Worm (Caenorhabditis elegans) whole organism, young adult: ENCODE results near the gene pdzd-8.

Source experiments
- B0019.2 ChIP-seq: fragments of 200-800 bp; sonication (Bioruptor generic); conservative IDR thresholded peaks from 2 replicates; pipeline ENCODE4 v1.3.6; 2022; ENCODE audit warnings: missing genetic modification reagents, missing genetic modification characterization, missing compliant biosample characterization
- B0035.1 ChIP-seq: sonication (generic microtip); optimal IDR thresholded peaks from 2 replicates; lab custom pipeline; 2016; ENCODE audit warnings: missing genetic modification characterization, mild to moderate bottlenecking, missing compliant biosample characterization, missing genotype, missing genetic modification reagents
- F23B12.7 ChIP-seq: sonication (generic microtip); optimal IDR thresholded peaks from 2 replicates; lab custom pipeline; 2017; ENCODE audit warnings: missing genetic modification characterization, mild to moderate bottlenecking, missing compliant biosample characterization, antibody characterized with exemption, moderate library complexity; ENCODE audit not compliant: insufficient read depth
- K12H6.12 ChIP-seq: fragments of 200-800 bp; sonication (Bioruptor generic); optimal IDR thresholded peaks from 2 replicates; lab custom pipeline; 2018; ENCODE audit warnings: mild to moderate bottlenecking, missing genetic modification characterization, missing compliant biosample characterization
- T26A5.8 ChIP-seq: sonication (generic microtip); optimal IDR thresholded peaks from 2 replicates; lab custom pipeline; 2016; ENCODE audit warnings: missing genetic modification characterization, missing compliant biosample characterization
- Y53G8AR.9 ChIP-seq: fragments of 200-800 bp; sonication (Bioruptor generic); conservative IDR thresholded peaks from 2 replicates; pipeline ENCODE4 v1.3.6; 2022; ENCODE audit warnings: missing genetic modification reagents, missing genetic modification characterization, missing compliant biosample characterization
- ama-1 ChIP-seq, 3 experiments: fragments of 150-350 bp in 1 of 3; sonication (generic microtip) in 2 of 3; optimal IDR thresholded peaks; 2 replicates each; lab custom pipeline; 2014 to 2018; ENCODE audit warnings: missing biosample characterization in 2 of 3, missing genetic modification characterization in 2 of 3, missing genetic modification reagents in 2 of 3
- atf-7 ChIP-seq: sonication (generic microtip); optimal IDR thresholded peaks from 2 replicates; lab custom pipeline; 2017; ENCODE audit warnings: mild to moderate bottlenecking, missing genetic modification characterization, missing compliant biosample characterization
- ccch-3 ChIP-seq: fragments of 200-800 bp; sonication (Bioruptor generic); optimal IDR thresholded peaks from 2 replicates; lab custom pipeline; 2018; ENCODE audit warnings: mild to moderate bottlenecking, missing genetic modification characterization, missing compliant biosample characterization
- cebp-2 ChIP-seq: fragments of 200-800 bp; sonication (Bioruptor generic); IDR thresholded peaks from 2 replicates; pipeline ENCODE4 v1.3.6; 2022; ENCODE audit warnings: missing genetic modification characterization, missing compliant biosample characterization
- egrh-3 ChIP-seq: fragments of 200-800 bp; sonication (Bioruptor generic); IDR thresholded peaks from 2 replicates; pipeline ENCODE4 v1.3.6; 2022; ENCODE audit warnings: missing genetic modification reagents, missing genetic modification characterization, missing compliant biosample characterization
- hlh-12 ChIP-seq: sonication (generic microtip); optimal IDR thresholded peaks from 2 replicates; lab custom pipeline; 2016; ENCODE audit warnings: missing genetic modification characterization, missing compliant biosample characterization
- hmg-1.2 ChIP-seq: fragments of 200-800 bp; sonication (Bioruptor generic); IDR thresholded peaks from 2 replicates; pipeline ENCODE4 v1.3.6; 2022; ENCODE audit warnings: missing genetic modification reagents, missing genetic modification characterization, missing compliant biosample characterization
- hmg-20 ChIP-seq: fragments of 200-800 bp; sonication (Bioruptor generic); IDR thresholded peaks from 2 replicates; pipeline ENCODE4 v1.3.6; 2022; ENCODE audit warnings: missing genetic modification reagents, missing genetic modification characterization, missing compliant biosample characterization
- hsf-1 ChIP-seq: fragments of 200-800 bp; sonication (Bioruptor generic); IDR thresholded peaks from 2 replicates; pipeline ENCODE4 v1.3.6; 2022; ENCODE audit warnings: missing genetic modification reagents, missing genetic modification characterization, missing compliant biosample characterization
- lag-1 ChIP-seq: fragments of 200-800 bp; sonication (Bioruptor generic); IDR thresholded peaks from 2 replicates; pipeline ENCODE4 v1.3.6; 2022; ENCODE audit warnings: missing genetic modification reagents, missing genetic modification characterization, missing compliant biosample characterization
- let-526 ChIP-seq: fragments of 200-800 bp; sonication (Bioruptor generic); IDR thresholded peaks from 2 replicates; pipeline ENCODE4 v1.3.6; 2022; ENCODE audit warnings: missing genetic modification reagents, missing genetic modification characterization, missing compliant biosample characterization
- let-607 ChIP-seq, 2 experiments: fragments of 200-800 bp in 1 of 2; sonication (Bioruptor generic) in 1 of 2; sonication (generic microtip) in 1 of 2; optimal IDR thresholded peaks; 2 replicates each; lab custom pipeline; 2016 to 2018; ENCODE audit warnings: mild to moderate bottlenecking in 2 of 2, missing compliant biosample characterization in 2 of 2, missing genetic modification characterization in 2 of 2, moderate library complexity in 2 of 2, missing genotype in 1 of 2
- lin-35 ChIP-seq, 3 experiments: fragments of 150-350 bp in 2 of 3; sonication (generic microtip) in 1 of 3; optimal IDR thresholded peaks; 2 replicates each; lab custom pipeline; 2014 to 2018; ENCODE audit warnings: missing biosample characterization in 3 of 3, missing genetic modification characterization in 3 of 3, missing genetic modification reagents in 3 of 3
- lin-40 ChIP-seq: sonication (generic microtip); optimal IDR thresholded peaks from 2 replicates; lab custom pipeline; 2016; ENCODE audit warnings: missing genetic modification characterization, mild to moderate bottlenecking, missing compliant biosample characterization, missing genotype, missing genetic modification reagents
- lir-1 ChIP-seq: fragments of 200-800 bp; sonication (Bioruptor generic); conservative IDR thresholded peaks from 2 replicates; pipeline ENCODE4 v1.3.6; 2022; ENCODE audit warnings: missing genetic modification reagents, missing genetic modification characterization, missing compliant biosample characterization
- lsl-1 ChIP-seq: fragments of 200-800 bp; sonication (Bioruptor generic); optimal IDR thresholded peaks from 2 replicates; lab custom pipeline; 2018; ENCODE audit warnings: mild to moderate bottlenecking, missing genetic modification characterization, moderate library complexity, missing compliant biosample characterization
- madf-3 ChIP-seq: fragments of 200-800 bp; sonication (Bioruptor generic); IDR thresholded peaks from 2 replicates; pipeline ENCODE4 v1.3.6; 2022; ENCODE audit warnings: missing genetic modification reagents, missing genetic modification characterization, missing compliant biosample characterization
- nfya-2 ChIP-seq: fragments of 200-800 bp; sonication (Bioruptor generic); IDR thresholded peaks from 2 replicates; pipeline ENCODE4 v1.3.6; 2022; ENCODE audit warnings: missing genetic modification reagents, missing genetic modification characterization, missing compliant biosample characterization
- nhr-179 ChIP-seq: sonication (generic microtip); optimal IDR thresholded peaks from 2 replicates; lab custom pipeline; 2016; ENCODE audit warnings: mild to moderate bottlenecking, missing genetic modification characterization, missing compliant biosample characterization
- nhr-80 ChIP-seq: sonication (generic microtip); optimal IDR thresholded peaks from 2 replicates; lab custom pipeline; 2016; ENCODE audit warnings: missing genetic modification characterization, missing compliant biosample characterization
- nhr-90 ChIP-seq: sonication (generic microtip); optimal IDR thresholded peaks from 2 replicates; lab custom pipeline; 2016; ENCODE audit warnings: missing genotype, mild to moderate bottlenecking, missing genetic modification characterization, missing compliant biosample characterization
- rec-8 ChIP-seq, 2 experiments: sonication (generic microtip); optimal IDR thresholded peaks; 2 replicates each; lab custom pipeline; 2016; ENCODE audit warnings: mild to moderate bottlenecking in 2 of 2, missing genetic modification characterization in 2 of 2, missing genetic modification reagents in 2 of 2, missing genotype in 2 of 2, missing biosample characterization in 1 of 2, missing compliant biosample characterization in 1 of 2, moderate library complexity in 1 of 2
- sea-2 ChIP-seq: fragments of 200-800 bp; sonication (Bioruptor generic); IDR thresholded peaks from 2 replicates; pipeline ENCODE4 v1.3.6; 2022; ENCODE audit warnings: missing genetic modification characterization, missing compliant biosample characterization
- snpc-3.4 ChIP-seq: sonication (generic microtip); optimal IDR thresholded peaks from 2 replicates; lab custom pipeline; 2017; ENCODE audit warnings: missing genetic modification characterization, mild to moderate bottlenecking, missing compliant biosample characterization, antibody characterized with exemption, moderate library complexity, missing genotype, missing genetic modification reagents
- somi-1 ChIP-seq: fragments of 200-800 bp; sonication (Bioruptor generic); optimal IDR thresholded peaks from 2 replicates; lab custom pipeline; 2018; ENCODE audit warnings: mild to moderate bottlenecking, missing genetic modification characterization, missing compliant biosample characterization
- tlf-1 ChIP-seq: fragments of 200-800 bp; sonication (Bioruptor generic); optimal IDR thresholded peaks from 2 replicates; lab custom pipeline; 2018; ENCODE audit warnings: mild to moderate bottlenecking, missing genetic modification characterization, missing compliant biosample characterization
- zim-3 ChIP-seq: sonication (generic microtip); optimal IDR thresholded peaks from 2 replicates; lab custom pipeline; 2017; ENCODE audit warnings: mild to moderate bottlenecking, missing genetic modification characterization, moderate library complexity, missing compliant biosample characterization
- ztf-22 ChIP-seq: fragments of 200-800 bp; sonication (Bioruptor generic); optimal IDR thresholded peaks from 2 replicates; lab custom pipeline; 2018; ENCODE audit warnings: mild to moderate bottlenecking, missing genetic modification characterization, moderate library complexity, missing compliant biosample characterization
- ztf-28 ChIP-seq: fragments of 200-800 bp; sonication (Bioruptor generic); IDR thresholded peaks from 2 replicates; pipeline ENCODE4 v1.3.6; 2022; ENCODE audit warnings: missing genetic modification reagents, missing genetic modification characterization, missing compliant biosample characterization

pdzd-8 gene

DNA sequence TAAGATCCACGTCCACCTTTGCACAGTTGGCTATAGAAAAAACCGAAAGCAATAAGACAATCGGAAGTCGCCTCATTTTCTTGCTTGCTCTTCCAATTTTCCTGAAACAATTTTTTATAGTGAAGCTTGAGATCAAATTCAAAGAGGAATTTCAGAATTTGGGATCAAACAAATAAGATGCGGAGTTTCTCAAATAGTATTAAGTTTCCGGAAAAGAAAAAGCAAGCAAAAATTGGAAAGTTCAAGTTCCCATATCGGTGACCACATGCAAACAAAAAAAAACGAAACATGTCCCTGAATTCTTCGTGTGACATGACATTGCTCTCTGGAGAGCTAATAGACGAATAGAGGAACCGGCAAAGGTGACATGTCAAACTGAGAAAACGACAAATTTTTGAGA is 30.0 kb downstream of the pdzd-8 start, which contains the start of gene unc-129:
unc-129 (minus strand) TSS at position 101 of the 400 bp plus-strand sequence.
- TF ChIP-seq nhr-179 (tag; lab: Kevin White, UChicago) (no peak), let-526 (GFP tag; lab: Robert Waterston, UW) (no peak), tlf-1 (GFP tag; lab: Kevin White, UChicago) (no peak), B0019.2 (GFP tag; lab: Robert Waterston, UW) (no peak), ztf-22 (GFP tag; lab: Kevin White, UChicago) (no peak), B0035.1 (tag; lab: Kevin White, UChicago) (no peak), Y53G8AR.9 (GFP tag; lab: Robert Waterston, UW) (no peak), hmg-1.2 (no peak), nhr-80 (tag; lab: Kevin White, UChicago) (no peak), sea-2 (GFP tag; lab: Robert Waterston, UW) (no peak), zim-3 (tag; lab: Kevin White, UChicago) (no peak), somi-1 (no peak), T26A5.8 (tag; lab: Kevin White, UChicago) (no peak), lin-40 (tag; lab: Kevin White, UChicago) (no peak), lir-1 (GFP tag; lab: Robert Waterston, UW) (no peak), lsl-1 (no peak), let-607 (tag; optimal IDR thresholded peaks at IDR 0.05; lab: Kevin White, UChicago) (no peak), nhr-90 (tag; lab: Kevin White, UChicago) (no peak), rec-8 (tag; optimal IDR thresholded peaks at IDR 0.05; lab: Kevin White, UChicago) (no peak), hmg-20 (GFP tag; lab: Robert Waterston, UW) (no peak)

DNA sequence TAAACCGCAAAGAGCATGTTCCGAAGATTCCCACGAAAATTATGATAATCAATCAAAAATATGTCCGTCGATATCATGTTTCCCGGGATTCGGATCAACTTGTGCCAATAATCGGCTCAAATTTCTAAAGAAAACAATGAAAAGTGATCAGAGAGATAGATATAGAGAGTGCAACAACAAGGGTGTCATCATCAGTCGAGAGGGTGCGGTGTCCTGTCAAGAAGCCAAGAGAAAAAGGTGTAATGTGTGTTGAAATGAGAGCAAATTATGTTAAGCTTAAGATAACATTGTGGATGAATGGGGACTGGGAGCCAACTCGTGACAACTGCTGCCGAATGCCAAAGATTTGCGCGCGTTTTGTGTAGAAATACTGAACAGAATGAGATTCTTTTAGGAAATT is 32.6 kb downstream of the pdzd-8 start:
- TF ChIP-seq madf-3 (GFP tag; lab: Robert Waterston, UW) (no peak), lag-1 (no peak), atf-7 (tag; lab: Kevin White, UChicago) (no peak), F23B12.7 (no peak), nhr-179 (tag; lab: Kevin White, UChicago) (no peak), T26A5.8 (tag; lab: Kevin White, UChicago) (no peak), lin-35 (GFP tag; optimal IDR thresholded peaks at IDR 0.05; lab: Kevin White, UChicago) (no peak), hsf-1 (no peak)

DNA sequence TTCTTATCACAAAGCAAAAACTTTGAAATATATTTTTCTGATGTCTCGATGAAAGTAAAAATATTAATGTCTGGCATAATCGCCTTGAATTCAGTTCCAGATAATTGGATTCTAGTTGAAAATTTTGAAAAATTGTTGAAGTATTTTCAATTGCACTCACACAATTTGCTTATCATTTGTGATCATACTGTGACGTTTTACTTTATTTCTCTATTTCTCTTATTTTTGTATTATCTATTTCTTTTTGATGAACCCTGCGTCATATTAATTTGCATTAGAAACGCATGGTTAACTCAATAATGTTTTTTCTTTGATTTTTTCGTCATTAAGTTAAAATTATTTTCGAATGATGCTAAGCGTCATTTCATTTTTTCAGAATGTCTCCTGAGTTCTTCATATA is 34.9 kb downstream of the pdzd-8 start, which contains the start of gene C53D6.11:
C53D6.11 (plus strand) TSS at position 328 of the 400 bp plus-strand sequence.
- no peak for TF ChIP-seq egrh-3
- no peak for TF ChIP-seq ama-1 (optimal IDR thresholded peaks at IDR 0.05; lab: Kevin White, UChicago)
- TF ChIP-seq ama-1 (GFP tag; optimal IDR thresholded peaks at IDR 0.05; lab: Kevin White, UChicago) = no peak
- TF ChIP-seq hmg-1.2 = peak; percentile 32; the same call in 1 of the 2 replicates
- peak; percentile 55 for TF ChIP-seq nhr-80 (tag; lab: Kevin White, UChicago)
- no peak for TF ChIP-seq cebp-2 (GFP tag; lab: Robert Waterston, UW)

DNA sequence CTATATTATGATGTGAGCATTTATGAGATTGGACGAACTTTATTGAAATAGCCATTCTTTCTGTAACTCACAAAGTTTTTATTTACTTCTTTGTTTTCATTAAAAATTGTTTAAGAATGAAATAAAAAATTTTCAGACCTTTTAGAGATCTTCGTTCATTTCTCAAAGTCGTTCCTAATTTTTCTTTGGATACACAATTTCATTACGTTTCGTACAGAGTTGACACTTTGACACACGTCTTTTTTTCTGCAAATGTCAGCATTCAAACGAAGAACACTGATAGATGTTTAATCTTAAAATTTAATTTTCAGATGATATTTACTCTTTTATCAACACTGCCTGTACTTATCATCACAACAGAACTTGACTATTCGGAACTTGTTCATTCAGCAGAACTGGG is 41.2 kb downstream of the pdzd-8 start, which contains the start of gene acc-2:
acc-2 (plus strand) TSS at position 301 of the 400 bp plus-strand sequence.
- TF ChIP-seq nfya-2 (GFP tag; lab: Robert Waterston, UW) = no peak

DNA sequence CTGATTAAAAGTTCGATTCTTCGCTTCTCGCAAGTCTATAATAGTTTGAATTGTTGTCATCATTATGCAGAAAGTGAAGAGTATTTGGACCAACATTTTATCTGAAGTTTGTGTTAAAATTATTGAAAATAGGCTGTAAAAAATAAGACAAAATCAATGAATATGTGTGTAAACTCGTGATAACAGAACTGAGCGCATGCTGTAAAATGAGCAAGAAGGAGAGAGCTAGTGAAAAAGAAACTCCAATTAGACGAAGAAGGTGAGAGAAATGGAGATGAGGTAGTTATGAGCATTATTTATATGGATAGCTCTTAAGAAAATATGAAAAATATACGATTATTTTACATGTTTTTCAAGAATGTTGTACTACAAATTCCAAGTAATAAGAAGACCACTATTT is 45.5 kb downstream of the pdzd-8 start, which contains the start of gene C53D6.4:
C53D6.4 (minus strand) TSS at position 101 of the 400 bp plus-strand sequence.
- no peak for TF ChIP-seq K12H6.12
- TF ChIP-seq hlh-12 (tag; lab: Kevin White, UChicago) = no peak
- TF ChIP-seq ztf-28 = no peak
- no peak for TF ChIP-seq snpc-3.4 (tag; lab: Kevin White, UChicago)
- TF ChIP-seq ccch-3 = no peak
- no peak for TF ChIP-seq let-607 (tag; optimal IDR thresholded peaks at IDR 0.05; lab: Kevin White, UChicago)
